Worm (Caenorhabditis elegans) whole organism, mixed stage, embryonic: Measurements from ENCODE around the gene rab-6.1.

Source experiments
- elt-3 ChIP-seq: fragments of 150-350 bp; optimal IDR thresholded peaks from 2 replicates; lab custom pipeline; 2014; ENCODE audit warnings: missing biosample characterization, missing genetic modification characterization
- lin-13 ChIP-seq: fragments of 150-350 bp; optimal IDR thresholded peaks from 2 replicates; lab custom pipeline; 2014; ENCODE audit warnings: missing biosample characterization, missing genetic modification characterization
- nhr-237 ChIP-seq: fragments of 150-350 bp; optimal IDR thresholded peaks from 2 replicates; lab custom pipeline; 2014; ENCODE audit warnings: missing biosample characterization, missing genetic modification characterization
- ztf-11 ChIP-seq: fragments of 150-350 bp; optimal IDR thresholded peaks from 2 replicates; lab custom pipeline; 2014; ENCODE audit warnings: missing biosample characterization, missing genetic modification characterization

- TF ChIP-seq nhr-237 (tag; lab: Kevin White, UChicago) (no peak), lin-13 (tag; lab: Kevin White, UChicago) (no peak), elt-3 (no peak), ztf-11 (tag; lab: Kevin White, UChicago) (no peak)
Observed at ce11 chrIII:8985461-8985860, 20.3 kb downstream of the rab-6.1 start.
